Fruit fly (Drosophila melanogaster) whole organism, adult: ENCODE data around the gene CG2187.

Experiments
- CG11617 ChIP-seq: fragments of 200-800 bp; sonication (Bioruptor generic); optimal IDR thresholded peaks from 2 replicates; lab custom pipeline; 2017; ENCODE audit warnings: mild to moderate bottlenecking, missing biosample characterization, missing genetic modification reagents, missing genetic modification characterization
- CG12768 ChIP-seq: fragments of 200-800 bp; sonication (Bioruptor generic); optimal IDR thresholded peaks from 2 replicates; lab custom pipeline; 2017; ENCODE audit warnings: missing biosample characterization, missing genetic modification characterization, mild to moderate bottlenecking, moderate library complexity, missing genetic modification reagents
- CG14711 ChIP-seq: fragments of 200-800 bp; sonication (Bioruptor generic); optimal IDR thresholded peaks from 2 replicates; lab custom pipeline; 2018; ENCODE audit warnings: missing biosample characterization, mild to moderate bottlenecking, missing genetic modification characterization, moderate library complexity
- CG1620 ChIP-seq: fragments of 200-800 bp; sonication (Bioruptor generic); optimal IDR thresholded peaks from 2 replicates; lab custom pipeline; 2016; ENCODE audit warnings: missing biosample characterization, missing genetic modification characterization
- CG33017 ChIP-seq: fragments of 200-800 bp; sonication (Bioruptor generic); optimal IDR thresholded peaks from 2 replicates; lab custom pipeline; 2018; ENCODE audit warnings: missing biosample characterization, mild to moderate bottlenecking, missing genetic modification characterization, moderate library complexity
- CG5204 ChIP-seq: fragments of 200-800 bp; sonication (Bioruptor generic); optimal IDR thresholded peaks from 2 replicates; lab custom pipeline; 2016; ENCODE audit warnings: missing biosample characterization, missing genetic modification characterization
- CG7045 ChIP-seq: fragments of 200-800 bp; sonication (Bioruptor generic); optimal IDR thresholded peaks from 2 replicates; lab custom pipeline; 2017; ENCODE audit warnings: missing biosample characterization, mild to moderate bottlenecking, missing genetic modification characterization
- CG7101 ChIP-seq: fragments of 200-800 bp; sonication (Bioruptor generic); optimal IDR thresholded peaks from 2 replicates; lab custom pipeline; 2018; ENCODE audit warnings: missing biosample characterization, mild to moderate bottlenecking, missing genetic modification characterization, moderate library complexity
- Clk ChIP-seq: fragments of 200-800 bp; sonication (Bioruptor generic); optimal IDR thresholded peaks from 2 replicates; lab custom pipeline; 2017; ENCODE audit warnings: missing biosample characterization, missing genetic modification characterization
- Crg-1 ChIP-seq: fragments of 200-800 bp; sonication (Bioruptor generic); optimal IDR thresholded peaks from 2 replicates; lab custom pipeline; 2016; ENCODE audit warnings: missing biosample characterization, missing genetic modification characterization
- Hr96 ChIP-seq: fragments of 200-800 bp; sonication (Bioruptor generic); optimal IDR thresholded peaks from 2 replicates; lab custom pipeline; 2016; ENCODE audit warnings: missing biosample characterization, missing genetic modification characterization
- bab1 ChIP-seq: fragments of 200-800 bp; sonication (Bioruptor generic); optimal IDR thresholded peaks from 3 replicates; lab custom pipeline; 2019; ENCODE audit warnings: missing biosample characterization, mild to moderate bottlenecking, missing genetic modification characterization, moderate library complexity
- cic ChIP-seq: fragments of 200-800 bp; sonication (Bioruptor generic); optimal IDR thresholded peaks from 2 replicates; lab custom pipeline; 2017; ENCODE audit warnings: missing biosample characterization, mild to moderate bottlenecking, missing genetic modification characterization, moderate library complexity
- cnc ChIP-seq, 2 experiments: fragments of >200 bp; optimal IDR thresholded peaks; 2 replicates each; lab custom pipeline; 2017
- kay ChIP-seq: fragments of 200-800 bp; sonication (Bioruptor generic); peaks from one replicate; lab custom pipeline; 2016; ENCODE audit warnings: missing biosample characterization, missing genetic modification characterization, borderline replicate concordance
- ovo ChIP-seq: fragments of 200-800 bp; sonication (Bioruptor generic); optimal IDR thresholded peaks from 2 replicates; lab custom pipeline; 2016; ENCODE audit warnings: missing biosample characterization, missing genetic modification characterization
- pad ChIP-seq: fragments of 200-800 bp; sonication (Bioruptor generic); optimal IDR thresholded peaks from 3 replicates; lab custom pipeline; 2017; ENCODE audit warnings: missing biosample characterization, missing genetic modification characterization, mild to moderate bottlenecking, moderate library complexity, missing genetic modification reagents
- tj ChIP-seq: fragments of 200-800 bp; sonication (Bioruptor generic); optimal IDR thresholded peaks from 3 replicates; lab custom pipeline; 2017; ENCODE audit warnings: missing biosample characterization, mild to moderate bottlenecking, missing genetic modification characterization, moderate library complexity
- toe ChIP-seq: fragments of 200-800 bp; sonication (Bioruptor generic); optimal IDR thresholded peaks from 2 replicates; lab custom pipeline; 2016; ENCODE audit warnings: missing biosample characterization, missing genetic modification characterization

Gene CG2187

DNA sequence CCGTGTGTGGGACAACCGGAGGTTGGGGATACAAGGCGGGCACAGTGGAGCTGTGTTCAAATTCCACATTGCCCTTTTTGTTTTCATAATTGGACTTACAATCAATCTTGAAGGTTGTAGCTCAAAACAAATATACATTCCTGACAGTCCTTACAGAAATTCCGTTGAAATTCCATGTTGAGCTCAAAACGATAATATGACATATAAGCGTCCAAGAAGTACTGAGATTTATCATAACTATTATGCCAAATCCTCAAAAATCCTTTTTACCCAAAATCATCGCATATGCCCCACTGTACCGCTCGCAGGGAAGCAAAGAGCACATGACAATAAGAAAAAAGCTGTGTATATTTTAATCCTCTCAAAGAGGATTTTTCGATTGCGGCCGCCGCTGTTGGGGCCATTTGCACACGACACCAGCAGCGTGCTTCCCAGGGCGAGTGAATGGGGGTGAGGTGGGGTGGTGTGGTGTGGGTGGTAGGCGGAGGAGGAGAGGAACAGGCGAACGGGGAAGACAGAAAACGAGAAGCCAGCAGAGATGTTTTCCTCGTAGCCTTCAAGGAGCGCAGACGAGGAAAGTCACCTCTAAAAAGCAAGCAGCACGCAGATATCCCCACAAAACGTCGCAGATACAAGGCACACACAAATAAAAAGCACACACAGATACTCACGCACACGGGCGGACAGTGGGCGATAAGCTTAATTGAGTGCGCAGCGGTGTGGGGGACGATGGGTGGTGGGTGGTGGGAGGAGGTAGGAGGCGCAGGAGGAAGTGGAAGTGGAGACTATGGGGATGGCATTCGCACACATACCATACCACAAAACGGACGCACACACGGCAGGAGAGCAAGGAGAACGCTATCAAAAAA lies 40.9 kb downstream of the CG2187 start:
- no peak for TF ChIP-seq pad (GFP tag; lab: Kevin White, UChicago)
- no peak for TF ChIP-seq Clk (GFP tag; lab: Kevin White, UChicago)
- peak; percentile 26 for TF ChIP-seq toe (GFP tag; lab: Kevin White, UChicago)
- TF ChIP-seq CG7045 (GFP tag; lab: Kevin White, UChicago), result peak; percentile 15
- no peak for TF ChIP-seq kay (GFP tag; lab: Kevin White, UChicago)
- no peak for TF ChIP-seq CG7101 (tag; lab: Kevin White, UChicago)
- no peak for TF ChIP-seq cic (GFP tag; lab: Kevin White, UChicago)
- TF ChIP-seq bab1 (GFP tag; lab: Kevin White, UChicago), result no peak
- peak; percentile 60 for TF ChIP-seq CG5204 (GFP tag; lab: Kevin White, UChicago)
- TF ChIP-seq CG11617 (GFP tag; lab: Kevin White, UChicago), result no peak
- peak; percentile 5 for TF ChIP-seq CG33017 (tag; lab: Kevin White, UChicago)
- no peak for TF ChIP-seq CG12768 (GFP tag; lab: Kevin White, UChicago)
- no peak for TF ChIP-seq cnc (optimal IDR thresholded peaks at IDR 0.05; lab: Kevin White, UChicago)
- no peak for TF ChIP-seq CG14711 (tag; lab: Kevin White, UChicago)
- TF ChIP-seq CG1620 (GFP tag; lab: Kevin White, UChicago), result no peak

DNA sequence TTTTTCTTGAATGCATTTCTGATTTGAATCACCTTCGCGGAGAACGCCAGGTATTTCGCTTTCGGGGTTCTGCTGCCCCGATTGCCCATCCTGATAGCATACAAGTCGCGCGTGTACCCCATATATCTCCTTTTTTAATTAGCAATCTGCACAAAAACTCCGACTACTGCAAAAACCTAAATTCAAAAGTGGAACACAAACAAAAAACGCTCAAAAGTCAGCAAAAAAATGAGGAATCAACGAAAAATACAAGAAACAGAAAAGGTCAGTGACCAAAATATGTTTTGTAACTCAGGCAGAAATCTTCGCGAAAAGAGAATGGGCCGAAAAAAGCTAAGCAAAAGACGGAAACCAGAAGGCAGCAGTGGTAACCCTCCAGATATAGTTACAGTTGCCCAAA lies 42.2 kb downstream of the CG2187 start:
- no peak for TF ChIP-seq ovo (GFP tag; lab: Kevin White, UChicago)
- no peak for TF ChIP-seq CG7045 (GFP tag; lab: Kevin White, UChicago)
- TF ChIP-seq tj, result peak; percentile 95

DNA sequence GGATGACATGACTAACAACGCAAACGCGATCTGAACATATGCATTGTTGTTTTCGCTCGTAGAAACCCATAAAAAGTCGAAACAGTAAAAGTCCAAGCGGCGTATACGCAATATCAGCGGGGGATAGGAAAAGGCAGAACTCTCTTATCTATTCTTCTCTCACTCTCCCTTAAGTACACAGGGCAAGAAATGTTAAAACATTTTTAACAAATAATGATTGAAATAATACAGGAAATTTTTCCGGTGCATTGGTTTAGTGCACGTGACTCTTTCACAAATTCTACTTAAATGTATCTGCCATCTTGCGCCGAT lies 42.8 kb downstream of the CG2187 start:
- TF ChIP-seq kay (GFP tag; lab: Kevin White, UChicago), result peak; percentile 72
- no peak for TF ChIP-seq toe (GFP tag; lab: Kevin White, UChicago)
- TF ChIP-seq CG11617 (GFP tag; lab: Kevin White, UChicago), result peak; percentile 3

DNA sequence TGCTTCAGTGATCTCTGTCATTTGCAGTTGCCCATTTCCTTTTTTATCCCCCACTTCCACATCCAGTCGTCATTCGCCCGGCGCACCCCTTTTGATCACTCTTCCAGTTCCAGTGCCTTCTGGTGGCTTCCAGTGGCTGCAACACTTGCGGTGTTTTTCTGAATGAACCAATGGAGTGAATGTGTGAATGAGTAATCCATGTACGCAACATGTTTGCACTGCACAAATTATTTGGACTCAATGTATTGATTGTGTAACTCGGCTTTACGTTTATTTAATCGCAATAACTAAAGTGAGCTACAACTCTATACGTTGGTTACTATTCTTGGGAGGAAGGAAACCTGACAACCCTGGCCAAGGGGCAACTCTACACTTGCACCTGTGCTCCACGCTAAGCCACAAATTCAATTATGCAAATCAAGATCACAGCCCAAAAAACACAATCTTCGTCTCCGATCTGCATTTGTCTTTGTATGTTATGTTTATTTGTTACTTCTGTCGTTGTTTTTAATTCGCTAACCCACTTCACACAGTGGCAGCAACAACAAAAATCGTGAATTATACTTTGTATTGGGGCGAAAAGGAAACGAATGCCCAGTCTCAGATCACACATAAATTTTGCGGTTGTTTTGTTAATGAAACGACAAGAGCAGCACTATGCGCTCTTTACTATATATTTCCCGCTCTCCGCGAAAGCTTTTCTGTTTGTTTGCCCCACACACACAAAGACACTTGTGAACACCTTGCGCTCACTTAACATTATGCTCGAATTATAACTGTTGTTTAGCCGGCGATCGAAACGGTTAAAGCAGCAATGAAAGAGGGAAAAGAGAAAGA lies 43.3 kb downstream of the CG2187 start:
- TF ChIP-seq ovo (GFP tag; lab: Kevin White, UChicago) (peak; percentile 71), cic (GFP tag; lab: Kevin White, UChicago) (peak; percentile 8), Crg-1 (GFP tag; lab: Kevin White, UChicago) (no peak), pad (GFP tag; lab: Kevin White, UChicago) (peak; percentile 86), CG5204 (GFP tag; lab: Kevin White, UChicago) (no peak), CG14711 (tag; lab: Kevin White, UChicago) (peak; percentile 63), kay (GFP tag; lab: Kevin White, UChicago) (peak; percentile 94)

DNA sequence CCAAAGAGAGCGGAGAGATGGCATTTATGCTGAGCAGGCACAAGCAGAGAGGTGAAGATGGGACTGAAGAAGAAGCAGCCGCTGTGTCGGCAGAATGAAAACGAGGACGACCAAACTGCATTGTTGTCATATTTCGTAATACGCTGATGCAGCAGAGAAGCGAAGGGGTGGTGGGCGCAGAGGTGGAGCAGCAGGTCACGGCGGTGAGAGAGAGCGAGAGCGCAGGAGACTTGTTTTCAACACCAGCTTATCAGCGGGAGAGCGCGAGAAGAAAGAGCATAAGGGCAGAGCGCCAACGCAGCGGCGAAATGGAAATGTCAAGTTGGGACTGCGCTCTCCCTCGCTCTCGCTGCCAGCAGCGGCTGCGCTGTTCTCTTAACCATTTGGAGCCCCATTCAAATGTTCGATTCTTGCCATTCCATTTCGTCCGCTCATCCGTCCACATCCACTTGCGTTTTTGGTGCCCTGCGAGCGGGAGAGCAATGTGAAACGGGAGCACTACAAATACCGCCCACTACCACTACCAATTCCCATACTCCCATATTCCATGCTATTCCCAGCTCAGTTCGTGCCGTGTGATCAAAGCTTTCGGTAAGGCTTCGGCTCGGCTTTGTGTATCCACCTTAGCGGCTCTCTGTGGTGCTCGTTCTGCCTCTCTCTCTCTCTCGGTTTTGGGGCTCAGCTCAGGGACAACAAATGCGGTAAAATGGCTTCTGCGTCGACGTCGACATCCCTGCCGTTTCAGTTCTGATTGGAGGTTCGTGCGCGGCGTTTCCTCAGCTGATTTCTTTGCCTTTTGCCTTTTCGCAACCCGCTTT lies 44.9 kb downstream of the CG2187 start, which contains the start of gene ttk:
TSS of gene ttk (plus strand) at position 562 of the 818 bp plus-strand sequence.
- peak; percentile 46 for TF ChIP-seq CG11617 (GFP tag; lab: Kevin White, UChicago)
- no peak for TF ChIP-seq Crg-1 (GFP tag; lab: Kevin White, UChicago)
- no peak for TF ChIP-seq CG5204 (GFP tag; lab: Kevin White, UChicago)
- TF ChIP-seq CG1620 (GFP tag; lab: Kevin White, UChicago), result no peak
- no peak for TF ChIP-seq CG33017 (tag; lab: Kevin White, UChicago)
- TF ChIP-seq cnc (optimal IDR thresholded peaks at IDR 0.05; lab: Kevin White, UChicago), result no peak
- no peak for TF ChIP-seq CG7101 (tag; lab: Kevin White, UChicago)
- TF ChIP-seq cic (GFP tag; lab: Kevin White, UChicago), result no peak
- TF ChIP-seq CG14711 (tag; lab: Kevin White, UChicago), result no peak
- TF ChIP-seq Clk (GFP tag; lab: Kevin White, UChicago), result no peak
- peak; percentile 100 for TF ChIP-seq tj
- no peak for TF ChIP-seq toe (GFP tag; lab: Kevin White, UChicago)
- no peak for TF ChIP-seq ovo (GFP tag; lab: Kevin White, UChicago)
- peak; percentile 8 for TF ChIP-seq bab1 (GFP tag; lab: Kevin White, UChicago)
- peak; percentile 53 for TF ChIP-seq CG12768 (GFP tag; lab: Kevin White, UChicago)
- peak; percentile 22 for TF ChIP-seq Hr96 (GFP tag; lab: Kevin White, UChicago)
- peak; percentile 46 for TF ChIP-seq pad (GFP tag; lab: Kevin White, UChicago)
- TF ChIP-seq CG7045 (GFP tag; lab: Kevin White, UChicago), result no peak
